Worm (Caenorhabditis elegans) whole organism, L4 larva: ENCODE measurements around the gene ddl-2.
A peak's percentile ranks its signal among the peaks of the same experiment; 100 is the strongest.

Experiments used
- F44E2.7 ChIP-seq: fragments of 200-800 bp; sonication (Bioruptor generic); IDR thresholded peaks from 2 replicates; pipeline ENCODE4 v2.1.2; 2022; ENCODE audit warnings: missing genetic modification characterization, missing compliant biosample characterization
- Y105C5A.15 ChIP-seq: fragments of 200-800 bp; sonication (Bioruptor generic); IDR thresholded peaks from 2 replicates; pipeline ENCODE4 v1.3.6; 2022; ENCODE audit warnings: missing genetic modification characterization, missing compliant biosample characterization
- Y5F2A.4 ChIP-seq: fragments of 200-800 bp; sonication (Bioruptor generic); optimal IDR thresholded peaks from 2 replicates; lab custom pipeline; 2018; ENCODE audit warnings: mild to moderate bottlenecking, missing genetic modification characterization, missing compliant biosample characterization
- ZK546.5 ChIP-seq, 2 experiments: sonication (generic microtip); optimal IDR thresholded peaks; 2 replicates each; lab custom pipeline; 2017; ENCODE audit warnings: missing biosample characterization in 2 of 2, missing genetic modification characterization in 2 of 2
- aha-1 ChIP-seq: fragments of 150-350 bp; peaks from one replicate; lab custom pipeline; 2014; ENCODE audit warnings: missing biosample characterization, missing genetic modification characterization
- aly-2 ChIP-seq: sonication (generic microtip); optimal IDR thresholded peaks from 2 replicates; lab custom pipeline; 2018; ENCODE audit warnings: missing biosample characterization, missing genetic modification characterization
- ama-1 ChIP-seq: fragments of 150-350 bp; optimal IDR thresholded peaks from 2 replicates; lab custom pipeline; 2014; ENCODE audit warnings: inconsistent platforms, mixed read lengths
- ceh-82 ChIP-seq: sonication (generic microtip); optimal IDR thresholded peaks from 2 replicates; lab custom pipeline; 2017; ENCODE audit warnings: missing biosample characterization, missing genetic modification characterization
- daf-16 ChIP-seq, 3 experiments: sonication (generic microtip); optimal IDR thresholded peaks; 2 replicates each; lab custom pipeline; 2016 to 2017; ENCODE audit warnings: missing genetic modification characterization in 3 of 3, missing genetic modification reagents in 3 of 3, mild to moderate bottlenecking in 2 of 3, missing compliant biosample characterization in 2 of 3, missing biosample characterization in 1 of 3, moderate library complexity in 1 of 3
- dmd-6 ChIP-seq: fragments of 200-800 bp; sonication (Bioruptor generic); IDR thresholded peaks from 2 replicates; pipeline ENCODE4 v1.3.6; 2022; ENCODE audit warnings: missing genetic modification reagents, missing genetic modification characterization, missing compliant biosample characterization
- dpl-1 ChIP-seq: fragments of 150-350 bp; optimal IDR thresholded peaks from 2 replicates; lab custom pipeline; 2014; ENCODE audit warnings: missing biosample characterization, missing genetic modification reagents, missing genetic modification characterization
- dve-1 ChIP-seq: sonication (generic microtip); optimal IDR thresholded peaks from 2 replicates; lab custom pipeline; 2017; ENCODE audit warnings: antibody characterized with exemption, mild to moderate bottlenecking, missing genetic modification characterization, missing compliant biosample characterization; ENCODE audit not compliant: insufficient read depth
- fkh-10 ChIP-seq: fragments of 150-350 bp; optimal IDR thresholded peaks from 2 replicates; lab custom pipeline; 2014; ENCODE audit warnings: missing biosample characterization, missing genetic modification reagents, missing genetic modification characterization
- hlh-30 ChIP-seq: sonication (generic microtip); optimal IDR thresholded peaks from 2 replicates; lab custom pipeline; 2017; ENCODE audit warnings: antibody characterized with exemption, mild to moderate bottlenecking, missing genetic modification characterization, missing compliant biosample characterization; ENCODE audit not compliant: insufficient read depth
- hmg-1.1 ChIP-seq: fragments of 200-800 bp; sonication (Bioruptor generic); IDR thresholded peaks from 2 replicates; pipeline ENCODE4 v1.3.6; 2022; ENCODE audit warnings: missing genetic modification reagents, missing genetic modification characterization, missing compliant biosample characterization
- lin-1 ChIP-seq: fragments of 200-800 bp; sonication (Bioruptor generic); IDR thresholded peaks from 2 replicates; pipeline ENCODE4 v1.3.6; 2022; ENCODE audit warnings: missing genetic modification reagents, missing genetic modification characterization, missing compliant biosample characterization
- lin-13 ChIP-seq: fragments of 150-350 bp; optimal IDR thresholded peaks from 2 replicates; lab custom pipeline; 2014; ENCODE audit warnings: missing biosample characterization, missing genetic modification reagents, missing genetic modification characterization
- lin-29 ChIP-seq: fragments of 200-800 bp; sonication (Bioruptor generic); IDR thresholded peaks from 2 replicates; pipeline ENCODE4 v1.3.6; 2022; ENCODE audit warnings: missing genetic modification reagents, missing genetic modification characterization, missing compliant biosample characterization
- lin-38 ChIP-seq: fragments of 200-800 bp; sonication (Bioruptor generic); IDR thresholded peaks from 2 replicates; pipeline ENCODE4 v1.3.6; 2022; ENCODE audit warnings: missing genetic modification reagents, missing genetic modification characterization, missing compliant biosample characterization
- lsy-2 ChIP-seq, 2 experiments: fragments of 150-350 bp in 1 of 2; sonication (generic microtip) in 1 of 2; optimal IDR thresholded peaks; 2 replicates each; lab custom pipeline; 2014 to 2017; ENCODE audit warnings: missing biosample characterization in 2 of 2, missing genetic modification characterization in 2 of 2
- mep-1 ChIP-seq: fragments of 150-350 bp; sonication (generic microtip); optimal IDR thresholded peaks from 3 replicates; lab custom pipeline; 2014; ENCODE audit warnings: missing biosample characterization, missing genetic modification characterization
- mes-2 ChIP-seq: sonication (generic microtip); optimal IDR thresholded peaks from 2 replicates; lab custom pipeline; 2016; ENCODE audit warnings: missing genotype, mild to moderate bottlenecking, missing genetic modification characterization, missing compliant biosample characterization; ENCODE audit not compliant: poor library complexity, severe bottlenecking
- mxl-2 ChIP-seq: fragments of 200-800 bp; sonication (Bioruptor generic); conservative IDR thresholded peaks from 2 replicates; pipeline ENCODE4 v1.3.6; 2022; ENCODE audit warnings: missing genetic modification reagents, missing genetic modification characterization, missing compliant biosample characterization
- mxl-3 ChIP-seq: fragments of 200-800 bp; sonication (Bioruptor generic); optimal IDR thresholded peaks from 2 replicates; lab custom pipeline; 2018; ENCODE audit warnings: mild to moderate bottlenecking, missing genetic modification characterization, missing compliant biosample characterization
- nhr-102 ChIP-seq: sonication (generic microtip); optimal IDR thresholded peaks from 2 replicates; lab custom pipeline; 2016; ENCODE audit warnings: mild to moderate bottlenecking, missing genetic modification characterization, moderate library complexity, missing compliant biosample characterization
- nhr-111 ChIP-seq: fragments of 200-800 bp; sonication (Bioruptor generic); optimal IDR thresholded peaks from 2 replicates; lab custom pipeline; 2018; ENCODE audit warnings: mild to moderate bottlenecking, missing genetic modification characterization, missing compliant biosample characterization
- nhr-28 ChIP-seq: fragments of 150-350 bp; optimal IDR thresholded peaks from 2 replicates; lab custom pipeline; 2014; ENCODE audit warnings: missing biosample characterization, missing genetic modification characterization
- nhr-41 ChIP-seq: fragments of 200-800 bp; sonication (Bioruptor generic); IDR thresholded peaks from 2 replicates; pipeline ENCODE4 v1.3.6; 2022; ENCODE audit warnings: missing genetic modification reagents, missing genetic modification characterization, missing compliant biosample characterization
- nhr-42 ChIP-seq: fragments of 200-800 bp; sonication (Bioruptor generic); IDR thresholded peaks from 2 replicates; pipeline ENCODE4 v1.3.6; 2022; ENCODE audit warnings: missing genetic modification characterization, missing compliant biosample characterization
- nhr-6 ChIP-seq: fragments of 150-350 bp; optimal IDR thresholded peaks from 2 replicates; lab custom pipeline; 2014; ENCODE audit warnings: missing biosample characterization, missing genetic modification characterization
- pha-4 ChIP-seq, 2 experiments: fragments of 150-350 bp in 1 of 2; fragments of 200-800 bp in 1 of 2; sonication (Bioruptor generic) in 1 of 2; IDR thresholded peaks in 1 of 2; optimal IDR thresholded peaks in 1 of 2; 2 replicates each; pipeline versions ENCODE4 v1.3.6 to Lab custom; 2014 to 2022; ENCODE audit warnings: missing genetic modification characterization in 2 of 2, missing genetic modification reagents in 2 of 2, missing biosample characterization in 1 of 2, missing compliant biosample characterization in 1 of 2
- pqm-1 ChIP-seq: sonication (generic microtip); optimal IDR thresholded peaks from 2 replicates; lab custom pipeline; 2017; ENCODE audit warnings: missing biosample characterization, missing genetic modification characterization
- rbr-2 ChIP-seq: sonication (generic microtip); optimal IDR thresholded peaks from 2 replicates; lab custom pipeline; 2016; ENCODE audit warnings: missing genotype, missing genetic modification characterization, missing compliant biosample characterization
- set-16 ChIP-seq: fragments of 200-800 bp; sonication (Bioruptor generic); IDR thresholded peaks from 2 replicates; pipeline ENCODE4 v1.3.6; 2022; ENCODE audit warnings: missing genetic modification reagents, missing genetic modification characterization, missing compliant biosample characterization
- tag-97 ChIP-seq: fragments of 200-800 bp; sonication (Bioruptor generic); IDR thresholded peaks from 2 replicates; pipeline ENCODE4 v1.3.6; 2022; ENCODE audit warnings: missing genetic modification characterization, missing compliant biosample characterization
- unc-130 ChIP-seq: sonication (generic microtip); optimal IDR thresholded peaks from 2 replicates; lab custom pipeline; 2016; ENCODE audit warnings: missing genetic modification reagents, missing genetic modification characterization, missing compliant biosample characterization
- ztf-7 ChIP-seq: fragments of 150-350 bp; optimal IDR thresholded peaks from 2 replicates; lab custom pipeline; 2014; ENCODE audit warnings: missing biosample characterization, missing genetic modification characterization

ddl-2 gene

DNA sequence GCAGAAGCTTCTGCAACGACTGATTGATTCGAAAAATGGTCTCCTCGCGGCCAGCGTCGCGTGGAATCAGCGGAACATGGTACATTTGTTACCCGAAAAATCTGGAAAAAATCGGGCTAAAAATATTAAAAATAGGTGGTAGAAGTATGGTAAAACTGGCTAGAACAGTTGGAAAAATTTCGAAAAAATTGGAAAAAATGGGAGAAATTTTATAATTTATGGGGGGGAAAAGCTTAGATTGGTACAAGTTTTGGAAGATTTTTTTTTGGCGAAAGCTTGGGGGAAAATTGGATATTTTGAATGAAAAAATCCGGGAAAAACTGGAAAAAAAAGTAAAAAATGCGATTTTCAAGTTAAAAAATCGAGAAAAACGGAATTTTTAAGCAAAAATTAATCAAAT lies at the start of gene ddl-2:
Gene ddl-2 (minus strand): TSS at position 101 of the 400 bp plus-strand sequence.
- TF ChIP-seq nhr-41 (GFP tag; lab: Robert Waterston, UW): no peak
- TF ChIP-seq mep-1 (tag; lab: Kevin White, UChicago): no peak
- no peak for TF ChIP-seq lin-13 (GFP tag; lab: Kevin White, UChicago)
- no peak for TF ChIP-seq nhr-6
- TF ChIP-seq F44E2.7 (GFP tag; lab: Robert Waterston, UW): no peak
- no peak for TF ChIP-seq daf-16 (GFP tag; optimal IDR thresholded peaks at IDR 0.05; lab: Kevin White, UChicago)
- no peak for TF ChIP-seq daf-16 (tag; optimal IDR thresholded peaks at IDR 0.05; lab: Kevin White, UChicago)
- TF ChIP-seq tag-97 (GFP tag; lab: Robert Waterston, UW): no peak
- no peak for TF ChIP-seq dmd-6 (GFP tag; lab: Robert Waterston, UW)
- no peak for TF ChIP-seq aly-2
- TF ChIP-seq set-16: no peak
- no peak for TF ChIP-seq lin-29 (GFP tag; lab: Robert Waterston, UW)
- TF ChIP-seq lsy-2 (tag; optimal IDR thresholded peaks at IDR 0.05; lab: Kevin White, UChicago): no peak
- TF ChIP-seq ZK546.5 (tag; optimal IDR thresholded peaks at IDR 0.05; lab: Kevin White, UChicago): no peak
- no peak for TF ChIP-seq nhr-42
- TF ChIP-seq mxl-3: no peak
- no peak for TF ChIP-seq Y105C5A.15 (GFP tag; lab: Robert Waterston, UW)
- no peak for TF ChIP-seq Y5F2A.4 (GFP tag; lab: Kevin White, UChicago)
- TF ChIP-seq ama-1 (lab: Kevin White, UChicago): no peak
- TF ChIP-seq lin-1 (GFP tag; lab: Robert Waterston, UW): no peak
- TF ChIP-seq nhr-111 (GFP tag; lab: Kevin White, UChicago): no peak

- TF ChIP-seq nhr-6 (no peak), dpl-1 (GFP tag; lab: Kevin White, UChicago) (peak; percentile 90), daf-16 (GFP tag; optimal IDR thresholded peaks at IDR 0.05; lab: Kevin White, UChicago) (no peak), daf-16 (tag; optimal IDR thresholded peaks at IDR 0.05; lab: Kevin White, UChicago) (peak; percentile 50), lin-38 (peak; percentile 70), dve-1 (tag; lab: Kevin White, UChicago) (peak; percentile 37), ztf-7 (tag; lab: Kevin White, UChicago) (no peak), unc-130 (GFP tag; lab: Kevin White, UChicago) (peak; percentile 17), rbr-2 (tag; lab: Kevin White, UChicago) (peak; percentile 1), hlh-30 (peak; percentile 52), lsy-2 (tag; optimal IDR thresholded peaks at IDR 0.05; lab: Kevin White, UChicago) (peak; percentile 56 to 98), fkh-10 (GFP tag; lab: Kevin White, UChicago) (peak; percentile 20), pha-4 (GFP tag; IDR thresholded peaks at IDR 0.05; lab: Robert Waterston, UW) (no peak), pha-4 (tag; optimal IDR thresholded peaks at IDR 0.05; lab: Kevin White, UChicago) (no peak), mxl-2 (GFP tag; lab: Robert Waterston, UW) (no peak), nhr-28 (tag; lab: Kevin White, UChicago) (peak; percentile 22), mes-2 (tag; lab: Kevin White, UChicago) (peak; percentile 67), pqm-1 (no peak), nhr-102 (no peak), hmg-1.1 (GFP tag; lab: Robert Waterston, UW) (0 out of 2 replicates have a peak, but pooled peaks have one; percentile 15)
- TF ChIP-seq, all 104 proteins: peak for 12
These were observed 49.1 kb upstream of the ddl-2 start, which contains the start of the genes fbxc-23 and csc-1 for ce11 chrII:13596505-13596977. TSS of gene fbxc-23 (minus strand) at chrII:13596555. TSS of gene csc-1 (plus strand) at chrII:13596955.

- TF ChIP-seq aha-1 (tag; lab: Kevin White, UChicago) (peak; percentile 96), ceh-82 (tag; lab: Kevin White, UChicago) (no peak)
These were observed 47.8 kb upstream of the ddl-2 start for ce11 chrII:13595279-13595678.
